Worm (Caenorhabditis elegans) whole organism, late embryonic: Measurements from ENCODE around the gene R144.12.

Experiments used
- F13H6.1 ChIP-seq: sonication (generic microtip); optimal IDR thresholded peaks from 2 replicates; lab custom pipeline; 2016; ENCODE audit warnings: missing genetic modification characterization, missing compliant biosample characterization
- ahr-1 ChIP-seq: sonication (generic microtip); optimal IDR thresholded peaks from 2 replicates; lab custom pipeline; 2016; ENCODE audit warnings: missing genetic modification characterization, missing compliant biosample characterization
- ceh-6 ChIP-seq: fragments of 200-800 bp; sonication (Bioruptor generic); optimal IDR thresholded peaks from 2 replicates; lab custom pipeline; 2018; ENCODE audit warnings: mild to moderate bottlenecking, missing genetic modification characterization, missing compliant biosample characterization
- ceh-9 ChIP-seq: sonication (generic microtip); optimal IDR thresholded peaks from 2 replicates; lab custom pipeline; 2016; ENCODE audit warnings: mild to moderate bottlenecking, missing genetic modification characterization, inconsistent platforms, missing compliant biosample characterization
- dmd-4 ChIP-seq: sonication (generic microtip); optimal IDR thresholded peaks from 2 replicates; lab custom pipeline; 2016; ENCODE audit warnings: borderline replicate concordance, missing genetic modification characterization, missing compliant biosample characterization
- fax-1 ChIP-seq: sonication (generic microtip); optimal IDR thresholded peaks from 2 replicates; lab custom pipeline; 2016; ENCODE audit warnings: missing genotype, missing genetic modification characterization, missing compliant biosample characterization
- hlh-15 ChIP-seq: sonication (generic microtip); optimal IDR thresholded peaks from 2 replicates; lab custom pipeline; 2016; ENCODE audit warnings: missing genetic modification characterization, missing compliant biosample characterization
- lin-11 ChIP-seq: fragments of 200-800 bp; sonication (Bioruptor generic); optimal IDR thresholded peaks from 2 replicates; lab custom pipeline; 2018; ENCODE audit warnings: mild to moderate bottlenecking, missing genetic modification characterization, missing compliant biosample characterization
- ref-2 ChIP-seq: sonication (generic microtip); optimal IDR thresholded peaks from 2 replicates; lab custom pipeline; 2016; ENCODE audit warnings: missing genetic modification characterization, missing compliant biosample characterization

DNA sequence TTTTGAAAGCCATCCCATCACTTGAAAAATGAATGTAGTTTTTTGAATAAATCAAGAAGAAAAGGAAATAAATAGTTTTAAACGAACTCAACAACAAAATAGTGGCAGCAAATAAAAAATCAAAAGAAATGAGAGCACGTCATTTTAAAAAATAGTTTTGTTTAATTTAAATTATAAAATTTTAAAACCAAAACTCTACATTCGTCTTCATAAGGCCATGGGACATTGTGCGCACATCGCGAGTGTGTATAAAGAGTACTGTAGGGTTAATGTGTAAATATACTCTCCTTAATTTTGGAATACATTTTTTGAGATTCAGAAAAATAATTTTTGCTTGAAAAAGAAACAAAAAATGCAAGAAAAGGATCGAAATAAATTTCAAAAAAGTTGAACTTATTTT, 45.2 kb upstream of the R144.12 start, which contains the start of gene C45G9.15:
- TF ChIP-seq fax-1 (tag; lab: Kevin White, UChicago): no peak
- TF ChIP-seq dmd-4 (tag; lab: Kevin White, UChicago): no peak
- TF ChIP-seq F13H6.1: no peak
- TF ChIP-seq lin-11 (tag; lab: Kevin White, UChicago): no peak
- no peak for TF ChIP-seq ref-2 (tag; lab: Kevin White, UChicago)
- no peak for TF ChIP-seq ahr-1
- no peak for TF ChIP-seq hlh-15
- no peak for TF ChIP-seq ceh-6 (GFP tag; lab: Kevin White, UChicago)
- TF ChIP-seq ceh-9: no peak
